Fruit fly (Drosophila melanogaster) whole organism, wandering third instar larva: ENCODE measurements around the gene CG17239.
A peak's percentile ranks its signal among the peaks of the same experiment; 100 is the strongest.

Experiments
- Abd-B ChIP-seq: fragments of >200 bp; optimal IDR thresholded peaks from 2 replicates; lab custom pipeline; 2017; ENCODE audit warnings: missing biosample characterization, missing genetic modification characterization
- CG32264 ChIP-seq: fragments of 200-800 bp; sonication (Bioruptor generic); optimal IDR thresholded peaks from 2 replicates; lab custom pipeline; 2016; ENCODE audit warnings: missing biosample characterization, missing genetic modification characterization
- CG9705 ChIP-seq: fragments of 200-800 bp; sonication (Bioruptor generic); optimal IDR thresholded peaks from 2 replicates; lab custom pipeline; 2018; ENCODE audit warnings: missing biosample characterization, mild to moderate bottlenecking, missing genetic modification characterization
- CrebA ChIP-seq: fragments of 200-800 bp; sonication (Bioruptor generic); optimal IDR thresholded peaks from 2 replicates; lab custom pipeline; 2016; ENCODE audit warnings: missing biosample characterization, mild to moderate bottlenecking, missing genetic modification characterization, borderline replicate concordance
- Dfd ChIP-seq: fragments of >200 bp; optimal IDR thresholded peaks from 2 replicates; lab custom pipeline; 2017; ENCODE audit warnings: missing biosample characterization, missing genetic modification characterization
- Dif ChIP-seq: fragments of 200-275, 200-300 bp; sonication (Bioruptor generic); optimal IDR thresholded peaks from 2 replicates; lab custom pipeline; 2018; ENCODE audit warnings: missing biosample characterization, missing genetic modification characterization; ENCODE audit not compliant: partially characterized antibody
- GATAd ChIP-seq: sonication (Bioruptor generic); optimal IDR thresholded peaks from 2 replicates; lab custom pipeline; 2016; ENCODE audit warnings: missing biosample characterization, missing genetic modification characterization
- HLH106 ChIP-seq: fragments of 200-800 bp; optimal IDR thresholded peaks from 3 replicates; lab custom pipeline; 2019; ENCODE audit warnings: missing biosample characterization, mild to moderate bottlenecking, missing genetic modification characterization, moderate library complexity
- Hnf4 ChIP-seq: fragments of 200-800 bp; sonication (Bioruptor generic); optimal IDR thresholded peaks from 2 replicates; lab custom pipeline; 2016; ENCODE audit warnings: missing biosample characterization, mild to moderate bottlenecking, missing genetic modification characterization
- Hr78 ChIP-seq: fragments of >200 bp; optimal IDR thresholded peaks from 2 replicates; lab custom pipeline; 2017; ENCODE audit warnings: missing biosample characterization, missing genetic modification characterization
- Hr83 ChIP-seq: fragments of 200-300 bp; sonication (Bioruptor generic); optimal IDR thresholded peaks from 2 replicates; lab custom pipeline; 2016; ENCODE audit warnings: missing biosample characterization, mild to moderate bottlenecking, missing genetic modification characterization, moderate library complexity; ENCODE audit not compliant: poor library complexity, severe bottlenecking
- Jra ChIP-seq: sonication (Bioruptor generic); optimal IDR thresholded peaks from 2 replicates; lab custom pipeline; 2016; ENCODE audit warnings: missing biosample characterization, missing genetic modification characterization
- Mio ChIP-seq: sonication (Bioruptor generic); optimal IDR thresholded peaks from 2 replicates; lab custom pipeline; 2016; ENCODE audit warnings: missing biosample characterization, missing genetic modification characterization
- Myc ChIP-seq: fragments of >200 bp; optimal IDR thresholded peaks from 2 replicates; lab custom pipeline; 2017
- N ChIP-seq: fragments of >200 bp; optimal IDR thresholded peaks from 2 replicates; lab custom pipeline; 2018; ENCODE audit warnings: missing biosample characterization, missing external identifiers, missing genetic modification characterization
- OdsH ChIP-seq: fragments of 200-800 bp; sonication (Bioruptor generic); optimal IDR thresholded peaks from 2 replicates; lab custom pipeline; 2016; ENCODE audit warnings: missing biosample characterization, mild to moderate bottlenecking, missing genetic modification characterization
- Rel ChIP-seq, 2 experiments: fragments of 200-800 bp; sonication (Bioruptor generic) in 1 of 2; optimal IDR thresholded peaks; 2 replicates in 1 of 2; 3 replicates in 1 of 2; lab custom pipeline; 2016 to 2019; ENCODE audit warnings: mild to moderate bottlenecking in 2 of 2, missing biosample characterization in 2 of 2, missing genetic modification characterization in 2 of 2, moderate library complexity in 1 of 2
- Sp1 ChIP-seq: fragments of 200-800 bp; sonication (Bioruptor generic); optimal IDR thresholded peaks from 3 replicates; lab custom pipeline; 2019; ENCODE audit warnings: missing biosample characterization, mild to moderate bottlenecking, missing genetic modification characterization, moderate library complexity
- Vsx2 ChIP-seq: fragments of 200-300, 225-300 bp; sonication (Bioruptor generic); optimal IDR thresholded peaks from 2 replicates; lab custom pipeline; 2018; ENCODE audit warnings: missing biosample characterization, missing genetic modification characterization; ENCODE audit not compliant: partially characterized antibody
- br ChIP-seq: fragments of 200-800 bp; sonication (Bioruptor generic); optimal IDR thresholded peaks from 2 replicates; lab custom pipeline; 2016; ENCODE audit warnings: missing biosample characterization, missing genetic modification characterization
- brk ChIP-seq: fragments of 200-800 bp; sonication (Bioruptor generic); optimal IDR thresholded peaks from 2 replicates; lab custom pipeline; 2016; ENCODE audit warnings: missing biosample characterization, mild to moderate bottlenecking, missing genetic modification characterization
- dl ChIP-seq, 2 experiments: fragments of 175-275, 200-275 bp in 1 of 2; fragments of 200-275 bp in 1 of 2; sonication (Bioruptor generic); optimal IDR thresholded peaks; lab custom pipeline; 2018; ENCODE audit warnings: mild to moderate bottlenecking in 2 of 2, missing biosample characterization in 2 of 2, missing genetic modification characterization in 2 of 2, moderate library complexity in 2 of 2; ENCODE audit not compliant: partially characterized antibody in 2 of 2, insufficient read depth in 1 of 2
- dmrt93B ChIP-seq: fragments of 200-800 bp; sonication (Bioruptor generic); optimal IDR thresholded peaks from 2 replicates; lab custom pipeline; 2018; ENCODE audit warnings: missing biosample characterization, mild to moderate bottlenecking, missing genetic modification characterization
- dsf ChIP-seq: sonication (Bioruptor generic); optimal IDR thresholded peaks from 2 replicates; lab custom pipeline; 2016; ENCODE audit warnings: missing biosample characterization, missing genetic modification characterization, borderline replicate concordance
- ey ChIP-seq: fragments of 200-800 bp; sonication (Bioruptor generic); optimal IDR thresholded peaks from 2 replicates; lab custom pipeline; 2016; ENCODE audit warnings: missing biosample characterization, missing genetic modification characterization
- foxo ChIP-seq, 2 experiments: fragments of 200-800 bp; sonication (Bioruptor generic); optimal IDR thresholded peaks; 2 replicates in 1 of 2; 3 replicates in 1 of 2; lab custom pipeline; 2016 to 2017; ENCODE audit warnings: missing biosample characterization in 2 of 2, missing genetic modification characterization in 2 of 2
- fru ChIP-seq: fragments of 200-800 bp; sonication (Bioruptor generic); optimal IDR thresholded peaks from 3 replicates; lab custom pipeline; 2016; ENCODE audit warnings: missing biosample characterization, mild to moderate bottlenecking, missing genetic modification characterization
- h ChIP-seq: fragments of 200-800 bp; sonication (Bioruptor generic); optimal IDR thresholded peaks from 3 replicates; lab custom pipeline; 2016; ENCODE audit warnings: missing biosample characterization, mild to moderate bottlenecking, missing genetic modification characterization
- jim ChIP-seq: fragments of 175-275, 200-325 bp; sonication (Bioruptor generic); optimal IDR thresholded peaks from 2 replicates; lab custom pipeline; 2016; ENCODE audit warnings: missing biosample characterization, mild to moderate bottlenecking, missing genetic modification characterization
- lola ChIP-seq: fragments of >200 bp; optimal IDR thresholded peaks from 2 replicates; lab custom pipeline; 2017; ENCODE audit warnings: missing biosample characterization, missing genetic modification characterization
- pan ChIP-seq: fragments of >200 bp; optimal IDR thresholded peaks from 2 replicates; lab custom pipeline; 2017
- psq ChIP-seq: fragments of 200-800 bp; sonication (Bioruptor generic); optimal IDR thresholded peaks from 3 replicates; lab custom pipeline; 2017; ENCODE audit warnings: missing biosample characterization, mild to moderate bottlenecking, missing genetic modification characterization, moderate library complexity
- rgr ChIP-seq: fragments of 200-800 bp; sonication (Bioruptor generic); optimal IDR thresholded peaks from 3 replicates; lab custom pipeline; 2016; ENCODE audit warnings: missing biosample characterization, mild to moderate bottlenecking, missing genetic modification characterization
- sage ChIP-seq: fragments of 200-800 bp; sonication (Bioruptor generic); optimal IDR thresholded peaks from 2 replicates; lab custom pipeline; 2016; ENCODE audit warnings: missing biosample characterization, mild to moderate bottlenecking, missing genetic modification characterization
- sv ChIP-seq: fragments of 200-800 bp; sonication (Bioruptor generic); optimal IDR thresholded peaks from 3 replicates; lab custom pipeline; 2016; ENCODE audit warnings: missing biosample characterization, missing genetic modification characterization
- tai ChIP-seq: sonication (Bioruptor generic); optimal IDR thresholded peaks from 2 replicates; lab custom pipeline; 2016; ENCODE audit warnings: missing biosample characterization, missing genetic modification characterization
- usp ChIP-seq: fragments of >200 bp; optimal IDR thresholded peaks from 2 replicates; lab custom pipeline; 2017; ENCODE audit warnings: missing biosample characterization, missing genetic modification characterization
- woc ChIP-seq: sonication (Bioruptor generic); optimal IDR thresholded peaks from 2 replicates; lab custom pipeline; 2016; ENCODE audit warnings: missing biosample characterization, mild to moderate bottlenecking, missing genetic modification characterization

CG17239 gene

dm6 chr2L:2202018-2202852 is 49.9 kb downstream of the CG17239 start:
- peak; percentile 87 for TF ChIP-seq Dif
- TF ChIP-seq rgr (GFP tag; lab: Kevin White, UChicago) = peak; percentile 100
- peak; percentile 99 for TF ChIP-seq Jra (GFP tag; lab: Kevin White, UChicago)
- peak; percentile 74 to 82 for TF ChIP-seq dl (GFP tag; optimal IDR thresholded peaks at IDR 0.05; lab: Kevin White, UChicago; ENCODE audit: insufficient read depth in 1 of 2, partially characterized antibody in 2 of 2)
- TF ChIP-seq OdsH (GFP tag; lab: Kevin White, UChicago) = peak; percentile 100
- peak; percentile 84 for TF ChIP-seq Hr83 (GFP tag; lab: Kevin White, UChicago)
- TF ChIP-seq CG32264 = peak; percentile 99
- no peak for TF ChIP-seq GATAd (GFP tag; lab: Kevin White, UChicago)
- TF ChIP-seq Rel (GFP tag; optimal IDR thresholded peaks at IDR 0.05; lab: Kevin White, UChicago) = peak; percentile 100
- TF ChIP-seq Rel (tag; optimal IDR thresholded peaks at IDR 0.05; lab: Kevin White, UChicago) = peak; percentile 64
- TF ChIP-seq pan (lab: Kevin White, UChicago) = no peak
- TF ChIP-seq dmrt93B (GFP tag; lab: Kevin White, UChicago) = peak; percentile 99
- peak; percentile 87 for TF ChIP-seq Vsx2
- TF ChIP-seq Hnf4 = peak; percentile 100
- peak; percentile 97 for TF ChIP-seq sv (GFP tag; lab: Kevin White, UChicago)
- no peak for TF ChIP-seq usp
- no peak for TF ChIP-seq Hr78 (GFP tag; lab: Kevin White, UChicago)
- peak; percentile 94 for TF ChIP-seq Mio
- peak; percentile 99 for TF ChIP-seq psq (GFP tag; lab: Kevin White, UChicago)
- TF ChIP-seq Dfd = no peak
- peak; percentile 99 for TF ChIP-seq brk (GFP tag; lab: Kevin White, UChicago)
- TF ChIP-seq CrebA (GFP tag; lab: Kevin White, UChicago) = peak; percentile 97
- peak; percentile 24 for TF ChIP-seq N (GFP tag; lab: Kevin White, UChicago)
- TF ChIP-seq jim (GFP tag; lab: Kevin White, UChicago) = peak; percentile 54
- peak; percentile 100 for TF ChIP-seq h (GFP tag; lab: Kevin White, UChicago)
- peak; percentile 1 for TF ChIP-seq Abd-B (GFP tag; lab: Kevin White, UChicago)
- TF ChIP-seq foxo (GFP tag; optimal IDR thresholded peaks at IDR 0.05; lab: Kevin White, UChicago) = peak; percentile 98 to 100
- TF ChIP-seq Myc = no peak
- no peak for TF ChIP-seq lola (GFP tag; lab: Kevin White, UChicago)
- TF ChIP-seq br = peak; percentile 100
- TF ChIP-seq tai = peak; percentile 99
- TF ChIP-seq dsf (GFP tag; lab: Kevin White, UChicago) = peak; percentile 98
- TF ChIP-seq ey (GFP tag; lab: Kevin White, UChicago) = peak; percentile 100
- peak; percentile 100 for TF ChIP-seq fru (GFP tag; lab: Kevin White, UChicago)
- peak; percentile 100 for TF ChIP-seq Sp1 (GFP tag; lab: Kevin White, UChicago)
- TF ChIP-seq sage (GFP tag; lab: Kevin White, UChicago) = peak; percentile 99
- peak; percentile 98 for TF ChIP-seq CG9705 (GFP tag; lab: Kevin White, UChicago)
- peak; percentile 100 for TF ChIP-seq woc (GFP tag; lab: Kevin White, UChicago)
- TF ChIP-seq HLH106 (tag; lab: Kevin White, UChicago) = peak; percentile 100
